Worm (Caenorhabditis elegans): Measurements from ENCODE around the gene clec-202.

clec-202 gene

ce11 chrIV:17333542-17334281 lies 27.5 kb upstream of the clec-202 start, which contains the start of gene C49C3.15:
Gene C49C3.15, plus strand, starts transcription at chrIV:17334231.
- peak; percentile 21 for TF ChIP-seq ceh-31 (tag; optimal IDR thresholded peaks at IDR 0.05)
- TF ChIP-seq nfya-1 (tag; optimal IDR thresholded peaks at IDR 0.05) = peak; percentile 15
- TF ChIP-seq fkh-10 (GFP tag; optimal IDR thresholded peaks at IDR 0.05) = no peak
- no peak for TF ChIP-seq Y22D7AL.16 (tag; optimal IDR thresholded peaks at IDR 0.05)
- peak; percentile 38 for TF ChIP-seq unc-55 (GFP tag; optimal IDR thresholded peaks at IDR 0.05)
- peak; percentile 77 for TF ChIP-seq hlh-30 (tag; optimal IDR thresholded peaks at IDR 0.05; ENCODE audit: insufficient read depth)
- TF ChIP-seq unc-3 (GFP tag; conservative IDR thresholded peaks at IDR 0.05) = no peak
- no peak for TF ChIP-seq unc-3 (tag; optimal IDR thresholded peaks at IDR 0.05)

- TF ChIP-seq ceh-48 (tag; optimal IDR thresholded peaks at IDR 0.05) (peak; percentile 45), ceh-31 (tag; optimal IDR thresholded peaks at IDR 0.05) (no peak)
Observed at ce11 chrIV:17335031-17335430, 26.2 kb upstream of the clec-202 start, which contains the start of gene C49C3.8. Gene C49C3.8, plus strand, starts transcription at chrIV:17335203.

ce11 chrIV:17338920-17339510 lies 22.2 kb upstream of the clec-202 start, which contains the start of gene C49C3.10:
Gene C49C3.10, minus strand, starts transcription at chrIV:17338970.
- no peak for TF ChIP-seq pag-3 (tag; optimal IDR thresholded peaks at IDR 0.05; ENCODE audit: borderline replicate concordance)
- peak; percentile 78 for TF ChIP-seq elt-2 (tag; optimal IDR thresholded peaks at IDR 0.05)

ce11 chrIV:17341033-17341432 lies 20.2 kb upstream of the clec-202 start:
- TF ChIP-seq nhr-11 (tag; optimal IDR thresholded peaks at IDR 0.05) = no peak

ce11 chrIV:17342179-17342578 lies 19.1 kb upstream of the clec-202 start, which contains the start of gene C49C3.9:
Gene C49C3.9, minus strand, starts transcription at chrIV:17342314.
- TF ChIP-seq fax-1 (tag; optimal IDR thresholded peaks at IDR 0.05) (no peak), ceh-30 (tag; optimal IDR thresholded peaks at IDR 0.05) (no peak), che-1 (tag; optimal IDR thresholded peaks at IDR 0.05) (no peak), fkh-10 (GFP tag; optimal IDR thresholded peaks at IDR 0.05) (no peak), lin-11 (tag; optimal IDR thresholded peaks at IDR 0.05) (no peak), ceh-14 (tag; optimal IDR thresholded peaks at IDR 0.05) (no peak), ref-2 (tag; optimal IDR thresholded peaks at IDR 0.05) (no peak), ceh-2 (tag; optimal IDR thresholded peaks at IDR 0.05) (no peak), ceh-6 (GFP tag; optimal IDR thresholded peaks at IDR 0.05) (no peak), pax-1 (tag; optimal IDR thresholded peaks at IDR 0.05) (no peak), ztf-16 (tag; optimal IDR thresholded peaks at IDR 0.05) (no peak), ets-4 (tag; optimal IDR thresholded peaks at IDR 0.05) (no peak), hlh-30 (tag; optimal IDR thresholded peaks at IDR 0.05; ENCODE audit: insufficient read depth) (no peak), hlh-8 (tag; optimal IDR thresholded peaks at IDR 0.05) (no peak), unc-86 (tag; optimal IDR thresholded peaks at IDR 0.05) (no peak), unc-3 (GFP tag; conservative IDR thresholded peaks at IDR 0.05) (no peak), unc-3 (tag; optimal IDR thresholded peaks at IDR 0.05) (no peak), unc-55 (GFP tag; optimal IDR thresholded peaks at IDR 0.05) (no peak)

- no peak for TF ChIP-seq ceh-31 (tag; optimal IDR thresholded peaks at IDR 0.05)
Observed at ce11 chrIV:17342667-17343066, 18.6 kb upstream of the clec-202 start, which contains the start of gene C49C3.21. Gene C49C3.21, plus strand, starts transcription at chrIV:17342967.

ce11 chrIV:17343482-17343881 lies 17.8 kb upstream of the clec-202 start, which contains the start of gene C49C3.11:
Gene C49C3.11, plus strand, starts transcription at chrIV:17343782.
- TF ChIP-seq unc-55 (GFP tag; optimal IDR thresholded peaks at IDR 0.05) (no peak), K09A11.1 (tag; optimal IDR thresholded peaks at IDR 0.05; ENCODE audit: insufficient read depth) (no peak), Y22D7AL.16 (tag; optimal IDR thresholded peaks at IDR 0.05) (no peak), lim-6 (tag; optimal IDR thresholded peaks at IDR 0.05) (no peak), ceh-6 (GFP tag; optimal IDR thresholded peaks at IDR 0.05) (no peak), lin-11 (tag; optimal IDR thresholded peaks at IDR 0.05) (no peak), pha-2 (tag; optimal IDR thresholded peaks at IDR 0.05) (no peak), pag-3 (tag; optimal IDR thresholded peaks at IDR 0.05; ENCODE audit: borderline replicate concordance) (no peak), pros-1 (tag; optimal IDR thresholded peaks at IDR 0.05) (no peak), C38D4.7 (GFP tag; optimal IDR thresholded peaks at IDR 0.05) (no peak), hlh-6 (tag; optimal IDR thresholded peaks at IDR 0.05) (no peak), F13H6.1 (tag; optimal IDR thresholded peaks at IDR 0.05) (no peak), dve-1 (tag; optimal IDR thresholded peaks at IDR 0.05) (no peak), npax-4 (tag; optimal IDR thresholded peaks at IDR 0.05) (no peak), fkh-6 (tag; optimal IDR thresholded peaks at IDR 0.05) (no peak), K02D7.2 (tag; optimal IDR thresholded peaks at IDR 0.05) (no peak), ets-4 (tag; optimal IDR thresholded peaks at IDR 0.05) (no peak)
